Worm (Caenorhabditis elegans) whole organism, L3 larva: ENCODE measurements around the gene erd-2.1.

Source experiments
- ama-1 ChIP-seq: fragments of 150-350 bp; optimal IDR thresholded peaks from 2 replicates; lab custom pipeline; 2018
- daf-12 ChIP-seq: fragments of 150-350 bp; optimal IDR thresholded peaks from 2 replicates; lab custom pipeline; 2014; ENCODE audit warnings: missing biosample characterization, missing genetic modification reagents, missing genetic modification characterization
- elt-2 ChIP-seq: sonication (generic microtip); optimal IDR thresholded peaks from 2 replicates; lab custom pipeline; 2016; ENCODE audit warnings: missing genetic modification reagents, mild to moderate bottlenecking, missing genetic modification characterization, missing compliant biosample characterization
- eor-1 ChIP-seq, 2 experiments: fragments of 150-350 bp; optimal IDR thresholded peaks; 2 replicates each; lab custom pipeline; 2014 to 2018; ENCODE audit warnings: missing biosample characterization in 2 of 2, missing genetic modification characterization in 2 of 2
- fkh-2 ChIP-seq: fragments of 150-350 bp; optimal IDR thresholded peaks from 2 replicates; lab custom pipeline; 2014; ENCODE audit warnings: missing biosample characterization, missing genetic modification reagents, missing genetic modification characterization
- jun-1 ChIP-seq: fragments of 150-350 bp; optimal IDR thresholded peaks from 2 replicates; lab custom pipeline; 2014; ENCODE audit warnings: missing biosample characterization, missing genetic modification reagents, missing genetic modification characterization
- lin-15B ChIP-seq: fragments of 150-350 bp; optimal IDR thresholded peaks from 2 replicates; lab custom pipeline; 2014; ENCODE audit warnings: missing biosample characterization, missing genetic modification characterization
- lin-39 ChIP-seq: fragments of 150-350 bp; optimal IDR thresholded peaks from 2 replicates; lab custom pipeline; 2018; ENCODE audit warnings: missing biosample characterization, missing genetic modification reagents, missing genetic modification characterization
- lsy-12 ChIP-seq: sonication (generic microtip); optimal IDR thresholded peaks from 2 replicates; lab custom pipeline; 2016; ENCODE audit warnings: mild to moderate bottlenecking, missing genetic modification characterization, missing compliant biosample characterization
- mdl-1 ChIP-seq: fragments of 150-350 bp; optimal IDR thresholded peaks from 2 replicates; lab custom pipeline; 2014; ENCODE audit warnings: missing biosample characterization, missing genetic modification characterization
- mml-1 ChIP-seq: fragments of 150-350 bp; sonication (generic microtip); optimal IDR thresholded peaks from 3 replicates; lab custom pipeline; 2014; ENCODE audit warnings: missing biosample characterization, missing genetic modification characterization
- nhr-76 ChIP-seq: fragments of 150-350 bp; sonication (generic microtip); optimal IDR thresholded peaks from 5 replicates; lab custom pipeline; 2014; ENCODE audit warnings: missing biosample characterization, missing genetic modification characterization
- pha-4 ChIP-seq: fragments of 150-350 bp; optimal IDR thresholded peaks from 2 replicates; lab custom pipeline; 2014; ENCODE audit warnings: missing biosample characterization, missing genetic modification reagents, missing genetic modification characterization
- skn-1 ChIP-seq: fragments of 150-350 bp; optimal IDR thresholded peaks from 2 replicates; lab custom pipeline; 2014; ENCODE audit warnings: missing biosample characterization, missing genetic modification characterization
- snpc-4 ChIP-seq: fragments of 150-350 bp; optimal IDR thresholded peaks from 2 replicates; lab custom pipeline; 2014; ENCODE audit warnings: missing biosample characterization, missing genetic modification characterization
- ztf-11 ChIP-seq: fragments of 150-350 bp; optimal IDR thresholded peaks from 2 replicates; lab custom pipeline; 2014; ENCODE audit warnings: missing biosample characterization, missing genetic modification characterization

Gene erd-2.1

DNA sequence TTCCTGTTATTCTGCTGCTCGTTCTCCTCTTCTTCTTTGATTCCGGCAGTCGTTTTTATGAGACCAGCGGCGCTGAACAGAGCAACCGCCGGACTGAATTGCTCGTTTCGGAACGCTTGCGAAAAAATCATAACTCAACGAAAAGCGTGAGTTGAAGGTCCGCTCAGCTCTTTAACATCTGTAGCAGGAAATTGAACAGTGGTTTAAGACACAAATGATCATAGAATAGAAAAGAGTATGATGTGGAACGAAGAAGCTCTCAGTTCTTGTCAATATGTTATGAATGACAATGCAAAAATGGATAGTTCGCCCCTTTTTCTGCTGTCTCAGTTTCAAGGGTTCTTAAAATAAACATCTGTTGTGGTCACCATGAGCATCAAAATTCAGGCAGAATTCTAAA is 45.0 kb downstream of the erd-2.1 start:
- no peak for TF ChIP-seq nhr-76 (tag; lab: Kevin White, UChicago)
- no peak for TF ChIP-seq mml-1 (tag; lab: Kevin White, UChicago)
- TF ChIP-seq elt-2 (tag; lab: Kevin White, UChicago), result no peak
- TF ChIP-seq ztf-11, result no peak
- no peak for TF ChIP-seq skn-1 (tag; lab: Kevin White, UChicago)
- TF ChIP-seq lin-39 (tag; lab: Kevin White, UChicago), result no peak
- no peak for TF ChIP-seq eor-1 (tag; optimal IDR thresholded peaks at IDR 0.05; lab: Kevin White, UChicago)
- no peak for TF ChIP-seq pha-4
- no peak for TF ChIP-seq snpc-4
- TF ChIP-seq fkh-2 (tag; lab: Kevin White, UChicago), result no peak
- no peak for TF ChIP-seq lin-15B
- no peak for TF ChIP-seq lsy-12 (tag; lab: Kevin White, UChicago)
- no peak for TF ChIP-seq ama-1 (lab: Kevin White, UChicago)
- TF ChIP-seq jun-1 (tag; lab: Kevin White, UChicago), result no peak
- no peak for TF ChIP-seq daf-12 (tag; lab: Kevin White, UChicago)
- no peak for TF ChIP-seq mdl-1
